Worm (Caenorhabditis elegans): Measurements from ENCODE around the gene prdx-3.

- no peak for TF ChIP-seq zip-5 (tag; optimal IDR thresholded peaks at IDR 0.05)
- no peak for TF ChIP-seq rnt-1 (tag; optimal IDR thresholded peaks at IDR 0.05)
- TF ChIP-seq F13H6.1 (tag; optimal IDR thresholded peaks at IDR 0.05) = no peak
- no peak for TF ChIP-seq pha-2 (tag; optimal IDR thresholded peaks at IDR 0.05)
- no peak for TF ChIP-seq ceh-6 (GFP tag; optimal IDR thresholded peaks at IDR 0.05)
Observed at ce11 chrIII:4444492-4444891, 37.2 kb downstream of the prdx-3 start.
